Fruit fly (Drosophila melanogaster): ENCODE results near the gene wek.
"Not testable (repeated sequence)": the region's sequence is repeated elsewhere in the genome, so short reads cannot be mapped to it uniquely, and the experiment has no call there.

wek gene

DNA sequence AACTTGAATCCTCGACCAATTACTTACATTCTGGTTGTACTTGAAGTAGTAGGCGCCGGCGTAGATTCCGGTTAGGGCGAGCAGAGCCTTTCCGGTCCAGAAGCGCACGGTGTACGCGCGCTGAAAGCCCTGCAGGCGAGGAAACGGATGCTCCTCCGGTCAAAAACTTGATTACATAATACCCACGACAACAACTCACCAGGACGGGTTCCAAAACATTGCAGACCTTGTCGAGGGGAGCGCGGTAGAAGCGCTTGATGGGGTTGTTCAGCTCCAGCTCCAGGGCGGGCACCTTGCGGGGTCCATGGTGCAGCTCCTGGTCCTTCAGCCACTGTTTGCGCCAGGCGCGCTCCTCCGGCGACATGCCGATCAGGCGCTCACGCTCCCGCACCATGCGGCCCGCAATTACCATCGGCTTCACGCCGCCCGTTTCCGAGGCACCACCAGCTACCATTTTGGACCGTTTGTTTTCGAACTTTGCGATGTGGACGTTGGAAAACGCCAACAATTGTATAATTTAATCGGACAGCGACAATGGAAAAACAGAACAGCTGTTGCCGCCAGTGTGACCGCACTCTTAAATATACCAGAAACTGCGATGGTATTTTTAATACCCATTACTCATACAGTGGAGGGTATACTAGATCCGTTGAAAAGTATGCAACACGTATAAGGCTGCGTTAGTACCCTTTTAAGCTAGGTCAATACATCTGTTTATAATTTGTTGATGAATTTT lies 17.5 kb downstream of the wek start, which contains the start of gene ND-B17:
Gene ND-B17 (minus strand): TSS at position 556 of the 736 bp plus-strand sequence.
- no peak for TF ChIP-seq CTCF (optimal IDR thresholded peaks at IDR 0.05)
- no peak for TF ChIP-seq CG8478 (optimal IDR thresholded peaks at IDR 0.05)

DNA sequence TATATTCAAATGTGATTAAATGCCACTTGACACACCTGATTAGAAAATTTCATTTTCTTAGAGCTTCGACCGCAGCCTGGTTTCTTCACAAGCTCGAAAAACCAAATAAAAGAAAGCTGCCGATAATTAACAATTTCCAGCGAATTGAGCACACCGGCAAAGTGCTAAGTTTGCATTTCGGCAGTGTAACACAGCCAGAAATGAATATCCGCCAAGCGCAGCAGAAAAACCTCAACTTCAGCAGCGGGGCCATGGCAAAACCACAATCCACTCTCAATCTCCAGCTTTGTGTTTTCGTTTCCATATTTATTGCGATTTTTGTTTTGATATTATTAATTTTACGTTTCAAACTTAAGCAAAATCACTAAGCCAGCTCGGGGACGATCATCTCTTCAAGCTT lies 18.8 kb downstream of the wek start:
- TF ChIP-seq CTCF (optimal IDR thresholded peaks at IDR 0.05) = no peak
- no peak for TF ChIP-seq CG8478 (optimal IDR thresholded peaks at IDR 0.05)

DNA sequence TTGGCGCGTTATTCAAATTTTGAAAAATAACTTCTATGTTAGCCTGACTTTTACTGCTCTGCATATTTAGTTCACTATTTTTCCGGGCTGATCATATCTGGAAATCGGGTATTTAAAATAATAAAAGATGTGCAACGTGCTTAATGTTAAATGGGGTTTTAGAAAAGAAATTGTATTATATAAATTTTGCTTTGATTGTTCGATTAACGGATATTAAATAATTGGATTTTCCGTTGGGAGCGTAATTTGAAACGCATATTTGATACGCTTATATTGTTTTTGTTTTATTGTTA lies 19.9 kb downstream of the wek start:
- no peak for TF ChIP-seq CG8478 (optimal IDR thresholded peaks at IDR 0.05)
- TF ChIP-seq CTCF (optimal IDR thresholded peaks at IDR 0.05) = no peak

DNA sequence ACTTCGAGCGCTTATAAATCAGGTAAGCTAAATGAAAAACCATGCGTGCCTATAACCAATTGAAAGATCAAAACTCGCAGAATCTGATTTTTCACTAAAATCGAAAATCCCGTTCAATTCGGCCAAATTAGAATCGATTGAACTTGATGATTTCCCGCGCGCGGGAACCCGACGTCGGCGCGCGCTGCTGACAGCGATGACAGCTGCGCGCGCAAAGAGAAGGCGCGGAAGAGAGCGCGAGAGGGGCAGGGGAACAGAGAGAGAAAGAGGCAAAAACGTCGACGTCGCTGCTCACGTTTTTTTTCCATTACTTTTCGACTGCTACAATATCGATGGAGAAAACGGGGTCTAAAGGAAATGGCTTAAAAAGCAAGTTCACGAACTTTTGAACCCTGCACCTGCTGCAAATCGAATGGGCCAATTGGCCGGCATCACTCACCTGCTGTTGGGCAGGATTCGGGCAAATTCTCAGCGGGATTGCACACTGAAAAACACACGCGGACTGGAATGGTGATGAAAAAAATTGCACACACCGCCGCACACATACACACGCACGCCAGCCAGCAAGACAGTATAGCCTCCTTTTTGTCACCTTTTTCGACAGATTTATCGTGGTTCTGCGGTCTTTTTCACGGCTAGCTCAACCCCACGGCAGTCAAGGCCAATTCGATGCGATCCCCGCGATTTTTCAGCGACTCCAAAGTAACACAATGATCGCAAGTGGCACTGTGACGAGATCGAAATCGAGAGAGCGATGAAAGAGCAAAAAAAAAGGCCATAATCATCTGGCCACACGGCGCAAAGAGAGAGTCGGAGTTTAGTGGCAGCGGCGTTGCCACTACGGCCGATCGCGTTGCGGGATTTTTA lies 20.5 kb downstream of the wek start, which contains the start of gene CycE:
Gene CycE (minus strand): TSS at position 757 of the 867 bp plus-strand sequence.
- TF ChIP-seq CG8478 (optimal IDR thresholded peaks at IDR 0.05) (no peak), CTCF (optimal IDR thresholded peaks at IDR 0.05) (peak in 1 of 2 experiments; percentile 23)

DNA sequence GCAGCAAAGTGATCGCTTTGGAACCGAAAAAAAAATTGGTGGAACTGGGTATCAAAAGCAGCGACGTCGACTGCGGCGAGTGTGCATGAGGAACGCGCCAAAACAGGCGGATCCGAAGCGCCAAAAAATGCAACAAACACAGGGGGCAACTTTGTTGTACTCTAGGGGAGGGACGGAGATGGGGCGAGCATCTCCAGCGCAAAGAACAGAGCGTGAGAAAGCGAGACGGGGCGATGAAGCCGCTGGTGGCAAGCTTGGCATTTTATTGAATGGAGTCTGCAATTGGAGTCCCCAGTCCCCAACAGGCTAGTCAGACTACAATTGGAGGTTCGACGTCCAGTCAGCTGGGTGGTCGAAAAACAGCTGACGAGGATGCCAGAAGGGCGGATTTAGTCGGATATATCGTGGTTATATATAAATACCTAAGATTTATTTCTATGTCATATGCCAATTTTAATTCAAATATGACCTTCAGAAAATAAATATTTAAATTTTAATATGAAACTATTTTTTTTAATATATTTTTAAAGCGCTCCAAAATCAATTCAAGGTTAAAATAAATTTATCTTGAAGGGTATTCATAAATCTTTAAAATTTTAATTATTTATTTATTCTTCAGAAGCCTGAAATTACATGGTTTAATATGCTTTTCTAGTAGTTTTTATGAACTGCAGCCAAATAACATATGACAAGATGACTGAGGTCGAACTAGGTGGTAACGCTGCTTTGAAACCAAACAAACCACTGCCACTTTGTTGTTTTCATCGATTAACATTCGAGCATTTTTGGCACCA lies 21.4 kb downstream of the wek start:
- no peak for TF ChIP-seq CG8478 (optimal IDR thresholded peaks at IDR 0.05)
- no peak for TF ChIP-seq CTCF (optimal IDR thresholded peaks at IDR 0.05)

DNA sequence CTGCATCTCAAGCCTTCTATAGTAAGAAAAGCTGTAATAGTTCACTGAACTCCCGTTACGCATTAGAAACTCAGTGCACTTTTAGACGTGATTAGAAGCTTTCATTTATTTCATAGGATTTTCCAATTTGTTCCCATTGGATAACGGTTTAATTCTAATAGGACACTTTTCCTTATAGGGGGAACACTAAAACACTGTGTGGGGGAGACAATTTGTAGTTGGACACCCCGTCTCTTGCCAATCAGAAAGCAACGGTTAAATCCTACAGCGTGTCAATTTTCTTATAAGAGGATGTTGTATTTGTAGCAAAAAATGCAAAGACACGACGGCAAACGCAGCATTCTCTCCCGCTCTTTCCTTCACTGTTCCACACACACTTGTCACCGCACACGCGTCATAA lies 22.2 kb downstream of the wek start:
- TF ChIP-seq CTCF (optimal IDR thresholded peaks at IDR 0.05) = no peak
- no peak for TF ChIP-seq CG8478 (optimal IDR thresholded peaks at IDR 0.05)

DNA sequence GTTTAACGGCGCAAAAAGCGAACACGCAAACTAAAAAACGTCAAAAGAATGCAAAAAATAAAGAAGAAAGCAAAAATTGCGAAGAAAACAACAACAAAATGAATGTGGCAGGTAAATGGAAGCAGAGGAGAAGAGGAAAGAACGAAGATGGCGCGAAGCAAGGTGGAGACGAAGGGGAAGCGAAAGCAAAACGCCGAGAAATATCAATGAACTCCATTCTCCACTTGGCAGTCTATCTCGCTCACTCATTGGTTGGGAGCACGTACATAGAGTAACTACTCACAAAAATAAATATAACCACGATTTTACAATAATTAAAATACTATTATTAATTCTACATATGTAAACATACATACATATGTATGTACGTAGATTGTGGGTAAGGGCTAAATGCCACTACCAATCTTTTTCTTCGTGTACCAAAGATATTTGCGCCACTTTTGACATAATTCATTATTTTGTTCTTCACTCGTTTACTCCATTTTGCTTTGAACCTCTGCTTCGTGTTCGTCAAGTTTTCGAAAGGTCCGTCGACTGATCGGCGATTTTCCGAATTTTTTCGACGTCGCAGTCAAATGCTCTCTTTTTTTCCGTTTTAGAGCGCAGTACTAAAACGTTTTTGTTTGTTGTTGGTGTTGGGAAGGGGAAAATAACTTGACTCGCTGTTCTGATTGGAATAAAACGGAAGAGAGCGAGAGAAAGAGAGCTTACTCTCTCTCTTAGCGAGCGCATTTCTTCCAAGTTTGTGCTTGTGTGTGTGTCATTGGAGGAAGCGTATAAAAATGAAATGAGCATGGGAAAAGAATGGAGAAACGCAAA lies 22.9 kb downstream of the wek start:
- TF ChIP-seq CTCF (optimal IDR thresholded peaks at IDR 0.05) = no peak
- TF ChIP-seq CG8478 (optimal IDR thresholded peaks at IDR 0.05) = no peak

DNA sequence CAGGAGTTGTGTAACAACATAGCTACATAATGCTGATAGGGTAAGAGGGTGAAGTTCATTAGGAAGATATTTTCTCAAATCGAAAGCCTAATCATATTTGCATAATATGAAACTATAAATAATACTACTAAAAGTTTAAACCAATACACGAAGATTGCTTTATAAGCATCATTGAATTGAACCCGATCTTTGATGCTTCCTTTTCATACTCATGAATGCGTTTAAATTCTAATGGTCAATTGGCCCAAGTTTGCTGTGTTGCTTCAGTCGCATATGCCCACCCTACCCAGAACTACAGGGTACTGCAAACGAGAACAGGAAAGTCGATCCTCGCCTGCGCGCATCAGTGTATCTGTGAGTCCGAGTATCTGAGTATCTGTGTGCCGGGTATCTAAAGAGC lies 24.6 kb downstream of the wek start:
- TF ChIP-seq CG8478 (optimal IDR thresholded peaks at IDR 0.05) (no peak), CTCF (optimal IDR thresholded peaks at IDR 0.05) (no peak)

DNA sequence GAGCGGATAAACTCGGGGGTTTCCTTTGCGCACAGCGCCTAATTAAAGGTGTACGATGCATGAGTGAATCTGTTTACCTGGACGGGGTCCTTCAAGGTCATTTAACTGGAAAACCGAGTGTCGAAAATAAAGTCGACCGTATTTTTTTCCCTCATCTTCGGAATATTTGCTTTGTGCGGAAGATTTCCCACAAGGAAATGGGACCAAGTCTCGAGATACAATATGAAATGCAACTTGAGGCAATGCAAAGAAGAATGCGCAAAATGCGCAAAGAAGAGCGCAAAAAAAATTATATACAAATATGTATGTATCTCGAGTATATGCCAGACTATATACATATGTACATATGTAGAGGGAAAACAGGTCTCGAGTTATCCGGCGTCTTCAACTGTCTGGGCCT lies 25.2 kb downstream of the wek start:
- no peak for TF ChIP-seq CG8478 (optimal IDR thresholded peaks at IDR 0.05)
- no peak for TF ChIP-seq CTCF (optimal IDR thresholded peaks at IDR 0.05)

DNA sequence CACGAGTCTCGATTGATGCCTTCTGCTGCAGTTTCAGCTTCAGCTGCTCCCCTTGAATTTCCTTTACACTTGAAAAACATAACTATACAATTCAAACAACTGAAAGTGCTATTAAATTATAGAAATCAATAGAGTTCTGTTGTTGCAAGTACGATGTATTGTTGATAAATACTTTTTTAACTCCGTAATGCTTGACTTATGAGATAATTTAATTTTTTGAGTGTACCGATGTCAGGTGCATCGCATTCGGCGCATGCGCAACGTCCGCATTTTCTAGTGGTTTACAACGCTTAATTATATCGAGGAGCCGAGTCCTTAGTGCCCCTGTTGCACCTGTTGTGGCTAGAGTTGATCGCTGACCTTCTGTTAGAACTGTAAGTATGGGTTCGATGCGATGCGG lies 26.7 kb downstream of the wek start:
- TF ChIP-seq CG8478 (optimal IDR thresholded peaks at IDR 0.05) (no peak), CTCF (optimal IDR thresholded peaks at IDR 0.05) (no peak)

DNA sequence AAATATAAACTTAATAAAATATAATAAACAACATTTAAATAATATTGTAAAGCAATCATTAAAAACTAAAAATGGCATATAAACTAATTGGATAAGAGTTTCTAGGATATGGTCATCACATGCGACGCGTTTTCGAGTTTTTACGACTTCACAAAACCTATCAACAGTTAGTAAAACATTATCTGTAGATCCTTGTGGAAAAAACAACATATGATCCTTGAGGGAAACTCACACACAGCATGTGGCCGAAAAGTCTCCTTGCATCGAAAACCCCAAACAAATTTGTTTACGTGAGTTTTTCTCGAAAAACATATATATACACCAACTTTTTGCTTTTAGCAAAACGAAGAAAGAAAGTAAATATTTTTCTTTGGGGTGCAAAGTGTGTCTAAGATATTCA lies 27.2 kb downstream of the wek start:
- no peak for TF ChIP-seq CTCF (optimal IDR thresholded peaks at IDR 0.05)
- TF ChIP-seq CG8478 (optimal IDR thresholded peaks at IDR 0.05) = no peak

DNA sequence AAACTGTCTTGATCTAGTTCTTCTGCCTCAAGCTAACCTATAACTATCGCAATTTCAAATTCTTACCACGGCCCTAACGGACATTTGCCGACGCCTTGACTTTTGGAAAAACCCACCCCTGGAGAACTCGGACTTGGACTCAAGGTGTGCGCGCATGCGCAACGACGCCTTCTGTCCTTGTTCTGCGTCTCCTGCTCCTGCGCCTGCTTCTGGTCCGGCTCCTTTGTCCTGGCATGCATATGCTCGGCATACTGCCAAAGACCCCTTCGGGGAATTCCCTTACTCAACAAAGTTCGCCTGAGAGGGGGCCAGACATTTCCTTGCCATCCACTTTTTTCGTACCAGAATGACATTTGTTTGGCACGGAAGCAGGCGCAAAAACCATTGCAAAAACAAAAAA lies 32.2 kb downstream of the wek start:
- TF ChIP-seq CG8478 (optimal IDR thresholded peaks at IDR 0.05) (no peak), CTCF (optimal IDR thresholded peaks at IDR 0.05) (no peak)

DNA sequence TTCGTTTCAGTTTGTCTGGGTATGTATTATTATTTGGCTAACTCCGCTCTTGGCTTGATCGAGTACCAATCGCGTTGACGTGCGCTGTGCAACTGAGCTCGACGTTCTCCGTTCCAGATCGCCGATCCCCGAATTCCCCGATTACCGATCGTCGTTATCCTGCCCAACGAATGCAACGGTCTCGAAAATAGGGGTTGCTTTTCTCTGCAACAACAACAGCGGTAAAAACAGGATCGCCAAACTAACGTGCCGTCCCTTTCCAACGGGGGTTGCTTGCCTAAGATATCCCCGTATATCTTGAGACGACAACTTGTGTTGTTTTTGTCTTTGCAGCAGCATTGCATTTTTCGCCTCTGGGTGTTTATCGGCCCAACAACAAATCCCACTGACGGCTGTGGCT lies 36.5 kb downstream of the wek start:
- TF ChIP-seq CG8478 (optimal IDR thresholded peaks at IDR 0.05) (no peak), CTCF (optimal IDR thresholded peaks at IDR 0.05) (no peak)

DNA sequence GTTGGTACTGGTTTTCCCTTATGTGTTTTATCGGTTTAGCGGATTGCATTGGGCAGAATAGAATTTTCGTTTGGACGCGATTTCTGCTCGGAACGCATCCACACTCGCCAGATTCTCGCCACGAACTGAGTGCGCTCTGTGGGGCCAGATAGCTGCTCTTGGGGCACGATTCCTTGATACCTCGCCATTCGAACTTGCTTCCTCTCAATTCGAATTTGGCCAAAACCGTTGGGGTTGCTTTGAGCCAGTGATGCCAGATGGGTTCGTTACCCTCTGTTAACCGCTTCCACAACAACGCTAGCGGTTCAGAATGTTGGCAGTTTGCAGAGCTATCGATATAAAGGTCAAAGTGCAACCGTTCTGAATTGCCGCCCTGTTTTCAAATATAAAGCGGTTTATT lies 50.0 kb downstream of the wek start, which contains the start of gene stol:
Gene stol (minus strand): TSS at position 101 of the 400 bp plus-strand sequence.
- not testable (repeated sequence) for TF ChIP-seq CTCF, CG8478 (optimal IDR thresholded peaks at IDR 0.05)
